Fruit fly (Drosophila melanogaster): Measurements from ENCODE around the gene CG33702.

dm6 chr3L:9512560-9512959, 649 bp downstream of the CG33702 start, which contains the start of gene CG33703:
- TF ChIP-seq pad (GFP tag; optimal IDR thresholded peaks at IDR 0.05), result no peak
- TF ChIP-seq Hr96 (GFP tag; optimal IDR thresholded peaks at IDR 0.05), result no peak
- no peak for TF ChIP-seq CG7045 (GFP tag; optimal IDR thresholded peaks at IDR 0.05)
- TF ChIP-seq Clk (GFP tag; optimal IDR thresholded peaks at IDR 0.05), result no peak
- no peak for TF ChIP-seq CG7101 (tag; optimal IDR thresholded peaks at IDR 0.05)
- TF ChIP-seq tj (GFP tag; optimal IDR thresholded peaks at IDR 0.05), result no peak
- no peak for TF ChIP-seq cic (GFP tag; optimal IDR thresholded peaks at IDR 0.05)
- TF ChIP-seq ovo (GFP tag; optimal IDR thresholded peaks at IDR 0.05), result no peak
